Fruit fly (Drosophila melanogaster) whole organism, embryonic: ENCODE measurements around the gene dmrt93B.

Experiments used
- Awh ChIP-seq: fragments of 200-800 bp; sonication (Bioruptor generic); IDR thresholded peaks from 2 replicates; pipeline ENCODE4, ENCODE4 v1.3.6; 2022; ENCODE audit warnings: missing biosample characterization, missing genetic modification characterization
- CG10431 ChIP-seq: fragments of 200-800 bp; sonication (Bioruptor generic); optimal IDR thresholded peaks from 3 replicates; lab custom pipeline; 2018; ENCODE audit warnings: missing biosample characterization, mild to moderate bottlenecking, missing genetic modification characterization
- CG11456 ChIP-seq: fragments of 200-800 bp; sonication (Bioruptor generic); IDR thresholded peaks from 3 replicates; pipeline ENCODE4 v1.3.6; 2022; ENCODE audit warnings: missing biosample characterization, missing genetic modification characterization
- CG11695 ChIP-seq: fragments of 200-800 bp; sonication (Bioruptor generic); IDR thresholded peaks from 3 replicates; pipeline ENCODE4 v1.3.6; 2022; ENCODE audit warnings: missing biosample characterization, missing genetic modification characterization
- CG12071 ChIP-seq: fragments of 200-800 bp; sonication (Bioruptor generic); optimal IDR thresholded peaks from 3 replicates; lab custom pipeline; 2018; ENCODE audit warnings: missing biosample characterization, mild to moderate bottlenecking, missing genetic modification characterization
- CG12219 ChIP-seq: fragments of 200-800 bp; sonication (Bioruptor generic); optimal IDR thresholded peaks from 3 replicates; lab custom pipeline; 2018; ENCODE audit warnings: missing biosample characterization, mild to moderate bottlenecking, missing genetic modification characterization
- CG12769 ChIP-seq: fragments of 200-800 bp; sonication (Bioruptor generic); optimal IDR thresholded peaks from 2 replicates; lab custom pipeline; 2019; ENCODE audit warnings: missing biosample characterization, mild to moderate bottlenecking, missing genetic modification characterization, moderate library complexity
- CG15269 ChIP-seq: fragments of 200-800 bp; sonication (Bioruptor generic); optimal IDR thresholded peaks from 2 replicates; lab custom pipeline; 2018; ENCODE audit warnings: missing biosample characterization, mild to moderate bottlenecking, missing genetic modification characterization, moderate library complexity
- CG16813 ChIP-seq: fragments of 200-800 bp; sonication (Bioruptor generic); IDR thresholded peaks from 3 replicates; pipeline ENCODE4 v1.3.6; 2022; ENCODE audit warnings: missing biosample characterization, missing genetic modification characterization; ENCODE audit not compliant: partially characterized antibody
- CG17568 ChIP-seq: fragments of 200-800 bp; sonication (Bioruptor generic); optimal IDR thresholded peaks from 2 replicates; lab custom pipeline; 2018; ENCODE audit warnings: missing biosample characterization, mild to moderate bottlenecking, missing genetic modification characterization, moderate library complexity
- CG2129 ChIP-seq: fragments of 200-800 bp; sonication (Bioruptor generic); IDR thresholded peaks from 2 replicates; pipeline ENCODE4 v1.3.6; 2022; ENCODE audit warnings: missing biosample characterization, missing genetic modification characterization; ENCODE audit not compliant: partially characterized antibody
- CG4360 ChIP-seq: fragments of 200-800 bp; sonication (Bioruptor generic); IDR thresholded peaks from 2 replicates; pipeline ENCODE4 v1.3.6; 2022; ENCODE audit warnings: missing biosample characterization, missing genetic modification characterization
- CG5953 ChIP-seq: fragments of 200-800 bp; sonication (Bioruptor generic); IDR thresholded peaks from 2 replicates; pipeline ENCODE4 v1.3.6; 2022; ENCODE audit warnings: missing biosample characterization, missing genetic modification characterization
- CG6683 ChIP-seq: fragments of 200-800 bp; sonication (Bioruptor generic); optimal IDR thresholded peaks from 2 replicates; lab custom pipeline; 2017; ENCODE audit warnings: missing biosample characterization, mild to moderate bottlenecking, missing genetic modification characterization, missing genetic modification reagents
- CG8290 ChIP-seq, 3 experiments: fragments of 200-800 bp; sonication (Bioruptor generic); optimal IDR thresholded peaks; 2 replicates each; lab custom pipeline; 2016 to 2019; ENCODE audit warnings: missing biosample characterization in 3 of 3, missing genetic modification characterization in 3 of 3, mild to moderate bottlenecking in 2 of 3, moderate library complexity in 1 of 3
- CG8924 ChIP-seq: fragments of 200-800 bp; optimal IDR thresholded peaks from 3 replicates; lab custom pipeline; 2019; ENCODE audit warnings: missing biosample characterization, mild to moderate bottlenecking, missing genetic modification characterization, moderate library complexity
- CG9817 ChIP-seq: fragments of 200-800 bp; sonication (Bioruptor generic); optimal IDR thresholded peaks from 2 replicates; lab custom pipeline; 2018; ENCODE audit warnings: missing biosample characterization, mild to moderate bottlenecking, missing genetic modification characterization, moderate library complexity
- D ChIP-seq, 2 experiments: fragments of 200-800 bp in 1 of 2; fragments of >200 bp in 1 of 2; sonication (Bioruptor generic) in 1 of 2; optimal IDR thresholded peaks; 2 replicates in 1 of 2; 3 replicates in 1 of 2; lab custom pipeline; 2017; ENCODE audit warnings: mild to moderate bottlenecking in 1 of 2, missing biosample characterization in 1 of 2, missing genetic modification characterization in 1 of 2, missing genetic modification reagents in 1 of 2
- Dip2 ChIP-seq: fragments of 200-800 bp; sonication (Bioruptor generic); IDR thresholded peaks from 2 replicates; pipeline ENCODE4 v1.3.6; 2022; ENCODE audit warnings: missing biosample characterization, missing genetic modification characterization
- Drgx ChIP-seq: fragments of 200-800 bp; sonication (Bioruptor generic); IDR thresholded peaks from 2 replicates; pipeline ENCODE4 v1.3.6; 2022; ENCODE audit warnings: missing biosample characterization, missing genetic modification characterization
- ERR ChIP-seq: fragments of 200-800 bp; sonication (Bioruptor generic); optimal IDR thresholded peaks from 2 replicates; lab custom pipeline; 2016; ENCODE audit warnings: missing biosample characterization, missing genetic modification characterization
- Fer2 ChIP-seq: fragments of 200-800 bp; sonication (Bioruptor generic); optimal IDR thresholded peaks from 2 replicates; lab custom pipeline; 2018; ENCODE audit warnings: missing biosample characterization, mild to moderate bottlenecking, missing genetic modification characterization, moderate library complexity
- Gug ChIP-seq: fragments of 200-800 bp; sonication (Bioruptor generic); IDR thresholded peaks from 4 replicates; pipeline ENCODE4 v1.3.6; 2022; ENCODE audit warnings: missing biosample characterization, missing genetic modification characterization
- Hey ChIP-seq: fragments of 200-800 bp; sonication (Bioruptor generic); optimal IDR thresholded peaks from 3 replicates; lab custom pipeline; 2018; ENCODE audit warnings: missing biosample characterization, mild to moderate bottlenecking, missing genetic modification characterization
- Hr51 ChIP-seq, 2 experiments: fragments of 200-800 bp; sonication (Bioruptor generic); optimal IDR thresholded peaks; 2 replicates in 1 of 2; 3 replicates in 1 of 2; lab custom pipeline; 2016 to 2018; ENCODE audit warnings: missing biosample characterization in 2 of 2, missing genetic modification characterization in 2 of 2, mild to moderate bottlenecking in 1 of 2, moderate library complexity in 1 of 2
- Max ChIP-seq: fragments of 200-800 bp; sonication (Bioruptor generic); optimal IDR thresholded peaks from 2 replicates; lab custom pipeline; 2016; ENCODE audit warnings: missing biosample characterization, mild to moderate bottlenecking, missing genetic modification characterization
- Side ChIP-seq: fragments of 200-800 bp; sonication (Bioruptor generic); optimal IDR thresholded peaks from 2 replicates; lab custom pipeline; 2016; ENCODE audit warnings: missing biosample characterization, missing genetic modification characterization
- abd-A ChIP-seq: fragments of 200-800 bp; sonication (Bioruptor generic); optimal IDR thresholded peaks from 3 replicates; lab custom pipeline; 2019; ENCODE audit warnings: missing biosample characterization, mild to moderate bottlenecking, missing genetic modification characterization, moderate library complexity
- ato ChIP-seq: fragments of 200-800 bp; sonication (Bioruptor generic); IDR thresholded peaks from 2 replicates; pipeline ENCODE4 v1.3.6; 2022; ENCODE audit warnings: missing biosample characterization, missing genetic modification characterization; ENCODE audit not compliant: partially characterized antibody
- cad ChIP-seq: fragments of >200 bp; optimal IDR thresholded peaks from 2 replicates; lab custom pipeline; 2017; ENCODE audit warnings: missing biosample characterization, missing genetic modification characterization
- chn ChIP-seq: fragments of 200-800 bp; sonication (Bioruptor generic); optimal IDR thresholded peaks from 2 replicates; lab custom pipeline; 2016; ENCODE audit warnings: missing biosample characterization, missing genetic modification characterization
- croc ChIP-seq: fragments of 200-800 bp; sonication (Bioruptor generic); conservative IDR thresholded peaks from 3 replicates; pipeline ENCODE4 v1.3.6; 2022; ENCODE audit warnings: missing biosample characterization, missing genetic modification characterization
- dan ChIP-seq: fragments of 200-800 bp; sonication (Bioruptor generic); IDR thresholded peaks from 2 replicates; pipeline ENCODE4 v1.3.6; 2022; ENCODE audit warnings: missing biosample characterization, missing genetic modification characterization
- fd3F ChIP-seq: fragments of 200-800 bp; sonication (Bioruptor generic); optimal IDR thresholded peaks from 2 replicates; lab custom pipeline; 2018; ENCODE audit warnings: missing biosample characterization, mild to moderate bottlenecking, missing genetic modification characterization, moderate library complexity
- ftz-f1 ChIP-seq: fragments of 200-800 bp; sonication (Bioruptor generic); optimal IDR thresholded peaks from 2 replicates; lab custom pipeline; 2016; ENCODE audit warnings: missing biosample characterization, missing genetic modification characterization
- fu2 ChIP-seq: fragments of 200-800 bp; sonication (Bioruptor generic); optimal IDR thresholded peaks from 2 replicates; lab custom pipeline; 2016; ENCODE audit warnings: missing biosample characterization, missing genetic modification characterization
- h ChIP-seq: fragments of >200 bp; optimal IDR thresholded peaks from 2 replicates; lab custom pipeline; 2017
- insv ChIP-seq, 2 experiments: fragments of 200-800 bp; sonication (Bioruptor generic); optimal IDR thresholded peaks; 3 replicates each; lab custom pipeline; 2016 to 2018; ENCODE audit warnings: missing biosample characterization in 2 of 2, missing genetic modification characterization in 2 of 2
- lab ChIP-seq: fragments of 200-800 bp; sonication (Bioruptor generic); optimal IDR thresholded peaks from 3 replicates; lab custom pipeline; 2017; ENCODE audit warnings: missing biosample characterization, missing genetic modification characterization, mild to moderate bottlenecking, moderate library complexity, missing genetic modification reagents
- lbe ChIP-seq: fragments of 200-800 bp; sonication (Bioruptor generic); optimal IDR thresholded peaks from 2 replicates; lab custom pipeline; 2016; ENCODE audit warnings: missing biosample characterization, mild to moderate bottlenecking, missing genetic modification characterization
- lov ChIP-seq, 2 experiments: fragments of 200-800 bp in 1 of 2; fragments of >200 bp in 1 of 2; sonication (Bioruptor generic) in 1 of 2; IDR thresholded peaks in 1 of 2; optimal IDR thresholded peaks in 1 of 2; 2 replicates in 1 of 2; 3 replicates in 1 of 2; pipeline versions ENCODE4 v1.3.6 to Lab custom; 2017 to 2022; ENCODE audit warnings: missing biosample characterization in 1 of 2, missing genetic modification characterization in 1 of 2
- nmo ChIP-seq: fragments of 200-800 bp; sonication (Bioruptor generic); optimal IDR thresholded peaks from 2 replicates; lab custom pipeline; 2018; ENCODE audit warnings: missing biosample characterization, mild to moderate bottlenecking, missing genetic modification characterization, moderate library complexity
- oc ChIP-seq: fragments of 200-800 bp; sonication (Bioruptor generic); optimal IDR thresholded peaks from 2 replicates; lab custom pipeline; 2018; ENCODE audit warnings: missing biosample characterization, mild to moderate bottlenecking, missing genetic modification characterization, moderate library complexity
- onecut ChIP-seq: fragments of 200-800 bp; sonication (Bioruptor generic); IDR thresholded peaks from 2 replicates; pipeline ENCODE4 v1.3.6; 2022; ENCODE audit warnings: missing biosample characterization, missing genetic modification characterization
- salm ChIP-seq: fragments of 200-800 bp; sonication (Bioruptor generic); optimal IDR thresholded peaks from 2 replicates; lab custom pipeline; 2018; ENCODE audit warnings: missing biosample characterization, mild to moderate bottlenecking, missing genetic modification characterization
- slp2 ChIP-seq: fragments of 200-800 bp; sonication (Bioruptor generic); optimal IDR thresholded peaks from 2 replicates; lab custom pipeline; 2016; ENCODE audit warnings: missing biosample characterization, missing genetic modification characterization
- wdn ChIP-seq: fragments of 200-800 bp; sonication (Bioruptor generic); IDR thresholded peaks from 2 replicates; pipeline ENCODE4 v1.3.6; 2022; ENCODE audit warnings: missing biosample characterization, missing genetic modification characterization

dmrt93B gene

dm6 chr3R:21111964-21112740, 38.3 kb downstream of the dmrt93B start (continued):
- TF ChIP-seq oc (tag; lab: Kevin White, UChicago): peak; percentile 42
- no peak for TF ChIP-seq Fer2 (tag; lab: Kevin White, UChicago)
- no peak for TF ChIP-seq CG6683 (GFP tag; lab: Kevin White, UChicago)
- no peak for TF ChIP-seq cad (GFP tag; lab: Kevin White, UChicago)
- TF ChIP-seq Awh (GFP tag; lab: Robert Waterston, UW): no peak; the same call in 1 of the 2 replicates
- no peak; the same call in 2 of the 3 replicates for TF ChIP-seq CG11456 (GFP tag; lab: Robert Waterston, UW)
- peak; percentile 53 for TF ChIP-seq lab (GFP tag; lab: Kevin White, UChicago)
- peak; percentile 15 for TF ChIP-seq CG9817
- no peak for TF ChIP-seq D (optimal IDR thresholded peaks at IDR 0.05; lab: Kevin White, UChicago)
- TF ChIP-seq D (GFP tag; optimal IDR thresholded peaks at IDR 0.05; lab: Kevin White, UChicago): peak; percentile 5
- TF ChIP-seq Max (GFP tag; lab: Kevin White, UChicago): no peak
- no peak for TF ChIP-seq dan (GFP tag; lab: Robert Waterston, UW)
- TF ChIP-seq nmo (GFP tag; lab: Kevin White, UChicago): peak; percentile 31
- TF ChIP-seq Side: no peak
- no peak for TF ChIP-seq CG16813 (GFP tag; lab: Robert Waterston, UW)
- TF ChIP-seq CG17568 (GFP tag; lab: Kevin White, UChicago): peak; percentile 44
- TF ChIP-seq croc (GFP tag; lab: Robert Waterston, UW): no peak
- peak; percentile 19 for TF ChIP-seq chn (GFP tag; lab: Kevin White, UChicago)
- peak; percentile 29; the same call in 1 of the 3 replicates for TF ChIP-seq CG11695 (GFP tag; lab: Robert Waterston, UW)
- TF ChIP-seq insv (GFP tag; optimal IDR thresholded peaks at IDR 0.05; lab: Kevin White, UChicago): no peak
- peak; percentile 17 for TF ChIP-seq CG12769
- no peak for TF ChIP-seq Dip2 (GFP tag; lab: Robert Waterston, UW)
- peak in 1 of 2 experiments; percentile 72 for TF ChIP-seq Hr51 (GFP tag; optimal IDR thresholded peaks at IDR 0.05; lab: Kevin White, UChicago)
- TF ChIP-seq CG5953 (GFP tag; lab: Robert Waterston, UW): no peak
- no peak for TF ChIP-seq ftz-f1
- TF ChIP-seq CG4360 (GFP tag; lab: Robert Waterston, UW): peak; percentile 88
- TF ChIP-seq onecut (GFP tag; lab: Robert Waterston, UW): no peak; the same call in 1 of the 2 replicates
- TF ChIP-seq fd3F: no peak
- no peak for TF ChIP-seq CG2129 (GFP tag; lab: Robert Waterston, UW)
- TF ChIP-seq ERR (GFP tag; lab: Kevin White, UChicago): no peak
- TF ChIP-seq lov (optimal IDR thresholded peaks at IDR 0.05; lab: Kevin White, UChicago): no peak
- TF ChIP-seq lov (GFP tag; IDR thresholded peaks at IDR 0.05; lab: Robert Waterston, UW): no peak
- peak; percentile 50 for TF ChIP-seq CG8290 (GFP tag; optimal IDR thresholded peaks at IDR 0.05; lab: Kevin White, UChicago)
- TF ChIP-seq CG8290 (tag; optimal IDR thresholded peaks at IDR 0.05; lab: Kevin White, UChicago): no peak
- TF ChIP-seq salm (tag; lab: Kevin White, UChicago): peak; percentile 38
- no peak for TF ChIP-seq CG12071 (GFP tag; lab: Kevin White, UChicago)
- no peak for TF ChIP-seq lbe
- no peak for TF ChIP-seq Gug (GFP tag; lab: Robert Waterston, UW)
- TF ChIP-seq CG10431 (GFP tag; lab: Kevin White, UChicago): no peak
- TF ChIP-seq CG15269 (tag; lab: Kevin White, UChicago): peak; percentile 60
- TF ChIP-seq h (lab: Kevin White, UChicago): no peak
- peak; percentile 19; the same call in 1 of the 2 replicates for TF ChIP-seq Drgx (GFP tag; lab: Robert Waterston, UW)
- TF ChIP-seq wdn (GFP tag; lab: Robert Waterston, UW): no peak
- no peak for TF ChIP-seq slp2
- TF ChIP-seq fu2 (GFP tag; lab: Kevin White, UChicago): no peak
- peak; percentile 58 for TF ChIP-seq CG12219 (GFP tag; lab: Kevin White, UChicago)
- TF ChIP-seq Hey (tag; lab: Kevin White, UChicago): no peak
- no peak for TF ChIP-seq abd-A (tag; lab: Kevin White, UChicago)
- peak; percentile 5 for TF ChIP-seq CG8924 (tag; lab: Kevin White, UChicago)
- TF ChIP-seq ato (GFP tag; lab: Robert Waterston, UW): no peak
